Fruit fly (Drosophila melanogaster) whole organism, prepupa: ENCODE data around the gene Jhbp4.

ENCODE experiments used
- CG16779 ChIP-seq: fragments of 200-800 bp; sonication (Bioruptor generic); optimal IDR thresholded peaks from 3 replicates; lab custom pipeline; 2017; ENCODE audit warnings: missing biosample characterization, mild to moderate bottlenecking, missing genetic modification characterization
- CG34406 ChIP-seq: fragments of 200-800 bp; sonication (Bioruptor generic); optimal IDR thresholded peaks from 3 replicates; lab custom pipeline; 2016; ENCODE audit warnings: missing biosample characterization, missing genetic modification characterization
- CG4318 ChIP-seq: fragments of 200-800 bp; sonication (Bioruptor generic); optimal IDR thresholded peaks from 3 replicates; lab custom pipeline; 2017; ENCODE audit warnings: missing biosample characterization, mild to moderate bottlenecking, missing genetic modification characterization
- CG8632 ChIP-seq: fragments of 200-800 bp; sonication (Bioruptor generic); optimal IDR thresholded peaks from 3 replicates; lab custom pipeline; 2016; ENCODE audit warnings: missing biosample characterization, missing genetic modification characterization
- Eip78C ChIP-seq: fragments of 200-800 bp; sonication (Bioruptor generic); peaks from one replicate; lab custom pipeline; 2016; ENCODE audit warnings: missing biosample characterization, missing genetic modification characterization
- OdsH ChIP-seq: fragments of 200-800 bp; sonication (Bioruptor generic); optimal IDR thresholded peaks from 3 replicates; lab custom pipeline; 2016; ENCODE audit warnings: missing biosample characterization, missing genetic modification characterization
- dac ChIP-seq: fragments of 200-800 bp; sonication (Bioruptor generic); optimal IDR thresholded peaks from 2 replicates; lab custom pipeline; 2017; ENCODE audit warnings: missing biosample characterization, mild to moderate bottlenecking, missing genetic modification characterization
- eg ChIP-seq: fragments of 200-800 bp; sonication (Bioruptor generic); IDR thresholded peaks from 3 replicates; pipeline ENCODE4 v1.3.6; 2022; ENCODE audit warnings: missing biosample characterization, missing genetic modification characterization
- salr ChIP-seq, 2 experiments: fragments of 200-800 bp; sonication (Bioruptor generic); optimal IDR thresholded peaks; 3 replicates each; lab custom pipeline; 2016 to 2018; ENCODE audit warnings: missing biosample characterization in 2 of 2, missing genetic modification characterization in 2 of 2, mild to moderate bottlenecking in 1 of 2
- vri ChIP-seq: fragments of 200-800 bp; sonication (Bioruptor generic); optimal IDR thresholded peaks from 3 replicates; lab custom pipeline; 2016; ENCODE audit warnings: missing biosample characterization, mild to moderate bottlenecking, missing genetic modification characterization

DNA sequence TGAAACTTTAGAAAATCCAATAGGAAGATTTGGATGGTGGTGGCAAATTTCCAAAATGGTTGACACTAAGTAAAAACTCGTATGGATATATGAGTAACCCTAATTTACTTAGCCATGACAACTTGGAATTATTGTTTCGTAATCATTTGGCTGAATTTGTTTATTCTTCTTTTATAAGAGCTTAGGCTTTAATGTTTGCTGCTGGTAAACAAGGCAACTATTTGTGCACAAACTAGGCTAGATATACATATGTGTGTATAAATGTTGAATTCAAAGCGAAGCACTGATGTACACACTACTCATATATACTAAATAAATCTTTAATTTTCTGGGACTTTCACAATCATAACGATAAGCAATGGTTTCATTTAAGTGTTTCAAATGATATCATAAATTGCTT lies 37.4 kb upstream of the Jhbp4 start:
- TF ChIP-seq OdsH (GFP tag; lab: Kevin White, UChicago) (no peak), dac (GFP tag; lab: Kevin White, UChicago) (no peak), vri (no peak), CG4318 (GFP tag; lab: Kevin White, UChicago) (no peak), CG16779 (no peak), CG8632 (GFP tag; lab: Kevin White, UChicago) (no peak), Eip78C (GFP tag; lab: Kevin White, UChicago) (no peak), eg (GFP tag; lab: Robert Waterston, UW) (no peak), salr (GFP tag; optimal IDR thresholded peaks at IDR 0.05; lab: Kevin White, UChicago) (no peak), CG34406 (GFP tag; lab: Kevin White, UChicago) (no peak)
